Worm (Caenorhabditis elegans): ENCODE data around the gene Y97E10AL.1.

- TF ChIP-seq pha-4 (GFP tag; IDR thresholded peaks at IDR 0.05) (no peak), pha-4 (tag; optimal IDR thresholded peaks at IDR 0.05) (no peak), lin-39 (tag; optimal IDR thresholded peaks at IDR 0.05) (no peak), daf-8 (GFP tag; IDR thresholded peaks at IDR 0.05) (no peak), hmg-1.1 (GFP tag; IDR thresholded peaks at IDR 0.05) (no peak), snpc-4 (tag; optimal IDR thresholded peaks at IDR 0.05) (no peak)
These were observed 38.8 kb downstream of the Y97E10AL.1 start, which contains the start of gene F43H9.3 for ce11 chrV:8024752-8025151.

Data from whole organism, L4 larva.